Worm (Caenorhabditis elegans) whole organism, L2 larva: ENCODE measurements around the gene chil-6.

Experiments
- nhr-129 ChIP-seq: fragments of 150-350 bp; optimal IDR thresholded peaks from 2 replicates; lab custom pipeline; 2014; ENCODE audit warnings: missing biosample characterization, missing genetic modification characterization
- skn-1 ChIP-seq: sonication (generic microtip); optimal IDR thresholded peaks from 2 replicates; lab custom pipeline; 2017; ENCODE audit warnings: missing biosample characterization, missing genetic modification characterization
- snpc-4 ChIP-seq: fragments of 150-350 bp; optimal IDR thresholded peaks from 2 replicates; lab custom pipeline; 2014; ENCODE audit warnings: missing biosample characterization, missing genetic modification characterization
- unc-62 ChIP-seq: fragments of 150-350 bp; optimal IDR thresholded peaks from 2 replicates; lab custom pipeline; 2014; ENCODE audit warnings: missing biosample characterization, missing genetic modification reagents, missing genetic modification characterization

ce11 chrII:9831033-9831432, 26.7 kb downstream of the chil-6 start, which contains the start of gene ZK938.12:
- TF ChIP-seq skn-1 (tag; lab: Kevin White, UChicago) (no peak), unc-62 (GFP tag; lab: Kevin White, UChicago) (no peak), nhr-129 (tag; lab: Kevin White, UChicago) (no peak), snpc-4 (tag; lab: Kevin White, UChicago) (no peak)
